Worm (Caenorhabditis elegans): ENCODE data around the gene F54C9.9.
A peak's percentile ranks its signal among the peaks of the same experiment; 100 is the strongest.

Gene F54C9.9

ce11 chrII:8566806-8567266, 11.0 kb upstream of the F54C9.9 start, which contains the start of gene F54C9.3:
TSS of gene F54C9.3 (minus strand) at chrII:8566856.
- TF ChIP-seq dmd-4 (tag; optimal IDR thresholded peaks at IDR 0.05; ENCODE audit: borderline replicate concordance) (no peak), dve-1 (tag; optimal IDR thresholded peaks at IDR 0.05) (peak; percentile 1), elt-2 (tag; optimal IDR thresholded peaks at IDR 0.05) (peak; percentile 74)

ce11 chrII:8568234-8568969, 9.4 kb upstream of the F54C9.9 start:
- peak; percentile 60 for TF ChIP-seq hlh-6 (tag; optimal IDR thresholded peaks at IDR 0.05)
- no peak for TF ChIP-seq elt-4 (tag; optimal IDR thresholded peaks at IDR 0.05)
- TF ChIP-seq sox-2 (GFP tag; IDR thresholded peaks at IDR 0.05), result no peak
- no peak for TF ChIP-seq F13H6.1 (tag; optimal IDR thresholded peaks at IDR 0.05)

- peak; percentile 64 for TF ChIP-seq elt-2 (tag; optimal IDR thresholded peaks at IDR 0.05)
- TF ChIP-seq F13H6.1 (tag; optimal IDR thresholded peaks at IDR 0.05), result peak; percentile 7
- TF ChIP-seq ceh-22 (tag; optimal IDR thresholded peaks at IDR 0.05), result no peak
- TF ChIP-seq fax-1 (tag; optimal IDR thresholded peaks at IDR 0.05), result no peak
- TF ChIP-seq K02D7.2 (tag; optimal IDR thresholded peaks at IDR 0.05), result no peak
- TF ChIP-seq sox-2 (GFP tag; IDR thresholded peaks at IDR 0.05), result no peak
- TF ChIP-seq ceh-34 (tag; optimal IDR thresholded peaks at IDR 0.05), result peak; percentile 66
- peak; percentile 0 for TF ChIP-seq ceh-48 (tag; optimal IDR thresholded peaks at IDR 0.05)
- TF ChIP-seq unc-3 (GFP tag; conservative IDR thresholded peaks at IDR 0.05), result 0 out of 2 replicates have a peak, but pooled peaks have one; percentile 17
- TF ChIP-seq unc-3 (tag; optimal IDR thresholded peaks at IDR 0.05), result no peak
- peak; percentile 29 for TF ChIP-seq madf-2 (tag; optimal IDR thresholded peaks at IDR 0.05)
- TF ChIP-seq ceh-9 (tag; optimal IDR thresholded peaks at IDR 0.05), result no peak
- peak; percentile 48 for TF ChIP-seq C08G9.2 (tag; optimal IDR thresholded peaks at IDR 0.05)
- TF ChIP-seq sox-4 (tag; optimal IDR thresholded peaks at IDR 0.05), result no peak
- TF ChIP-seq hlh-30 (tag; optimal IDR thresholded peaks at IDR 0.05; ENCODE audit: insufficient read depth), result peak; percentile 65
- TF ChIP-seq elt-4 (tag; optimal IDR thresholded peaks at IDR 0.05), result no peak
- TF ChIP-seq ceh-30 (tag; optimal IDR thresholded peaks at IDR 0.05), result peak; percentile 76
- no peak for TF ChIP-seq syd-9 (tag; optimal IDR thresholded peaks at IDR 0.05)
- peak; percentile 68 for TF ChIP-seq dve-1 (tag; optimal IDR thresholded peaks at IDR 0.05)
- peak; percentile 10 for TF ChIP-seq pros-1 (tag; optimal IDR thresholded peaks at IDR 0.05)
- no peak for TF ChIP-seq pag-3 (tag; optimal IDR thresholded peaks at IDR 0.05; ENCODE audit: borderline replicate concordance)
- peak; percentile 67 for TF ChIP-seq unc-42 (tag; optimal IDR thresholded peaks at IDR 0.05)
- no peak for TF ChIP-seq pqm-1 (tag; optimal IDR thresholded peaks at IDR 0.05)
- no peak for TF ChIP-seq nhr-11 (tag; optimal IDR thresholded peaks at IDR 0.05)
- TF ChIP-seq lin-11 (tag; optimal IDR thresholded peaks at IDR 0.05), result no peak
- no peak for TF ChIP-seq gmeb-2 (tag; optimal IDR thresholded peaks at IDR 0.05)
- no peak for TF ChIP-seq fkh-10 (GFP tag; optimal IDR thresholded peaks at IDR 0.05)
- no peak for TF ChIP-seq npax-4 (tag; optimal IDR thresholded peaks at IDR 0.05)
- peak; percentile 74 for TF ChIP-seq ceh-31 (tag; optimal IDR thresholded peaks at IDR 0.05)
- no peak for TF ChIP-seq ceh-45 (GFP tag; IDR thresholded peaks at IDR 0.05)
- TF ChIP-seq hlh-13 (GFP tag; optimal IDR thresholded peaks at IDR 0.05), result no peak
- TF ChIP-seq odd-2 (tag; optimal IDR thresholded peaks at IDR 0.05), result no peak
- no peak for TF ChIP-seq unc-86 (tag; optimal IDR thresholded peaks at IDR 0.05)
- TF ChIP-seq sdc-2 (tag; optimal IDR thresholded peaks at IDR 0.05), result no peak
- no peak for TF ChIP-seq pha-4 (tag; optimal IDR thresholded peaks at IDR 0.05)
- peak; percentile 56 for TF ChIP-seq unc-55 (GFP tag; optimal IDR thresholded peaks at IDR 0.05)
- TF ChIP-seq ref-2 (tag; optimal IDR thresholded peaks at IDR 0.05), result peak; percentile 48
- no peak for TF ChIP-seq zip-5 (tag; optimal IDR thresholded peaks at IDR 0.05)
- no peak for TF ChIP-seq ceh-6 (GFP tag; optimal IDR thresholded peaks at IDR 0.05)
- peak; percentile 77 for TF ChIP-seq ceh-18 (tag; optimal IDR thresholded peaks at IDR 0.05)
- TF ChIP-seq ceh-2 (tag; optimal IDR thresholded peaks at IDR 0.05), result no peak
- TF ChIP-seq rnt-1 (tag; optimal IDR thresholded peaks at IDR 0.05), result peak; percentile 71
Measured at ce11 chrII:8569038-8569977, 8.5 kb upstream of the F54C9.9 start, which contains the start of the genes col-38 and rpl-5. TSS of gene col-38 (minus strand) at chrII:8569088. TSS of gene rpl-5 (plus strand) at chrII:8569927.

Data from whole organism, late embryonic.